Worm (Caenorhabditis elegans) whole organism, midembryonic: Measurements from ENCODE around the gene sec-15.

ENCODE experiments used
- T22C8.4 ChIP-seq: fragments of 200-800 bp; sonication (Bioruptor generic); IDR thresholded peaks from 2 replicates; pipeline ENCODE4 v1.3.6; 2022; ENCODE audit warnings: missing genetic modification characterization, missing compliant biosample characterization
- flt-1 ChIP-seq: fragments of 200-800 bp; sonication (Bioruptor generic); IDR thresholded peaks from 2 replicates; pipeline ENCODE4 v1.3.6; 2022; ENCODE audit warnings: missing genetic modification characterization, missing compliant biosample characterization
- med-1 ChIP-seq: sonication (generic microtip); optimal IDR thresholded peaks from 2 replicates; lab custom pipeline; 2017; ENCODE audit warnings: missing genetic modification characterization, mild to moderate bottlenecking, missing compliant biosample characterization, antibody characterized with exemption, missing genetic modification reagents; ENCODE audit not compliant: insufficient read depth
- ref-1 ChIP-seq: fragments of 200-800 bp; sonication (Bioruptor generic); conservative IDR thresholded peaks from 2 replicates; pipeline ENCODE4 v1.3.6; 2022; ENCODE audit warnings: missing genetic modification reagents, missing genetic modification characterization, missing compliant biosample characterization
- tab-1 ChIP-seq: fragments of 200-800 bp; sonication (Bioruptor generic); IDR thresholded peaks from 2 replicates; pipeline ENCODE4 v1.3.6; 2022; ENCODE audit warnings: missing genetic modification characterization, missing compliant biosample characterization
- ztf-23 ChIP-seq: fragments of 200-800 bp; sonication (Bioruptor generic); IDR thresholded peaks from 2 replicates; pipeline ENCODE4 v1.3.6; 2022; ENCODE audit warnings: missing genetic modification reagents, missing genetic modification characterization, missing compliant biosample characterization
- ztf-29 ChIP-seq: fragments of 200-800 bp; sonication (Bioruptor generic); IDR thresholded peaks from 2 replicates; pipeline ENCODE4 v1.3.6; 2022; ENCODE audit warnings: missing genetic modification reagents, missing genetic modification characterization, missing compliant biosample characterization

- TF ChIP-seq ref-1 (GFP tag; lab: Robert Waterston, UW) = no peak
- no peak for TF ChIP-seq ztf-23
- TF ChIP-seq med-1 (GFP tag; lab: Kevin White, UChicago) = no peak
- no peak for TF ChIP-seq flt-1 (GFP tag; lab: Robert Waterston, UW)
- TF ChIP-seq tab-1 (GFP tag; lab: Robert Waterston, UW) = no peak
- no peak for TF ChIP-seq ztf-29 (GFP tag; lab: Robert Waterston, UW)
- TF ChIP-seq T22C8.4 (GFP tag; lab: Robert Waterston, UW) = no peak
Observed at ce11 chrX:8800983-8801382, 34.5 kb downstream of the sec-15 start.
